Worm (Caenorhabditis elegans): ENCODE measurements around the gene npp-15.
"Not testable (repeated sequence)": the region's sequence is repeated elsewhere in the genome, so short reads cannot be mapped to it uniquely, and the experiment has no call there.

- TF ChIP-seq ztf-23 (GFP tag; IDR thresholded peaks at IDR 0.05); tab-1 (GFP tag; IDR thresholded peaks at IDR 0.05); med-1 (GFP tag; optimal IDR thresholded peaks at IDR 0.05; ENCODE audit: insufficient read depth); ref-1 (GFP tag; conservative IDR thresholded peaks at IDR 0.05); klf-2 (GFP tag; conservative IDR thresholded peaks at IDR 0.05); T22C8.4 (GFP tag; IDR thresholded peaks at IDR 0.05): not testable (repeated sequence)
Observed at ce11 chrIII:7964281-7964680, 35.4 kb downstream of the npp-15 start, which contains the start of gene F54H12.2.
